Worm (Caenorhabditis elegans) whole organism, L4/young adult: ENCODE data around the gene ZC404.16.

Experiments
- W03F9.2 ChIP-seq: fragments of 150-350 bp; optimal IDR thresholded peaks from 2 replicates; lab custom pipeline; 2014; ENCODE audit warnings: missing biosample characterization, missing genetic modification characterization
- dao-5 ChIP-seq: sonication (generic microtip); optimal IDR thresholded peaks from 2 replicates; lab custom pipeline; 2016; ENCODE audit warnings: missing genotype, missing genetic modification characterization, moderate library complexity, missing compliant biosample characterization
- him-1 ChIP-seq: sonication (generic microtip); optimal IDR thresholded peaks from 2 replicates; lab custom pipeline; 2016; ENCODE audit warnings: missing genotype, missing genetic modification reagents, missing genetic modification characterization, missing compliant biosample characterization

DNA sequence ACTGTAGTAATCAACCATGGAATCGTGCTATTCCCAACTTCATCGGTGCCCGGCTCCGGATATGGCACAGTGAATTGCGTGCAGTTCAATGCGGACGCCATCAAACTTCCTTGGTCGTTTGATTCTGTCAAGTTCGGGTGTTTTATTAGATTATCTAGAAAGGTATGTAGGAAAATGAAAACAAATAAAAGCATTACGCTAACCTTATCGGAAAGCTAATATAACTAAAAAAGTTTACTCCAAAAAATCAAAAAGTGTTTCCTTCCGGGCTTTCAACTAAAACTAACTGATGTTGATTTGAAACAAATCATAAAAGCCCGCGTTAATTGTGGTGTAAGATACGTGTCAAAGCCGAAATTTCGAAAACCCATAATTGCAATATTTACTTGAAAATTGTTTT lies 46.2 kb upstream of the ZC404.16 start, which contains the start of gene dmsr-13:
- no peak for TF ChIP-seq dao-5 (tag; lab: Kevin White, UChicago)
- no peak for TF ChIP-seq him-1
- no peak for TF ChIP-seq W03F9.2 (tag; lab: Kevin White, UChicago)
